Worm (Caenorhabditis elegans) whole organism, mixed stage, embryonic: ENCODE measurements around the gene sma-2.

Experiments used
- ceh-39 ChIP-seq: fragments of 150-350 bp; optimal IDR thresholded peaks from 2 replicates; lab custom pipeline; 2014; ENCODE audit warnings: missing biosample characterization, missing genetic modification characterization
- ces-1 ChIP-seq: fragments of 150-350 bp; optimal IDR thresholded peaks from 2 replicates; lab custom pipeline; 2014; ENCODE audit warnings: missing biosample characterization, missing genetic modification reagents, missing genetic modification characterization
- drap-1 ChIP-seq: fragments of 200-800 bp; sonication (Bioruptor generic); optimal IDR thresholded peaks from 3 replicates; lab custom pipeline; 2018; ENCODE audit warnings: mild to moderate bottlenecking, missing genetic modification characterization, missing compliant biosample characterization
- elt-1 ChIP-seq: sonication (generic microtip); optimal IDR thresholded peaks from 2 replicates; lab custom pipeline; 2017; ENCODE audit warnings: missing genetic modification characterization, mild to moderate bottlenecking, missing compliant biosample characterization, antibody characterized with exemption, moderate library complexity, borderline replicate concordance; ENCODE audit not compliant: insufficient read depth
- mep-1 ChIP-seq: fragments of 150-350 bp; optimal IDR thresholded peaks from 2 replicates; lab custom pipeline; 2017; ENCODE audit warnings: missing biosample characterization, missing genetic modification reagents, missing genetic modification characterization, inconsistent platforms
- nhr-28 ChIP-seq: fragments of 150-350 bp; optimal IDR thresholded peaks from 2 replicates; lab custom pipeline; 2014; ENCODE audit warnings: missing biosample characterization, missing genetic modification characterization
- unc-62 ChIP-seq: fragments of 150-350 bp; optimal IDR thresholded peaks from 2 replicates; lab custom pipeline; 2014; ENCODE audit warnings: missing biosample characterization, missing genetic modification reagents, missing genetic modification characterization
- ztf-11 ChIP-seq: fragments of 150-350 bp; optimal IDR thresholded peaks from 2 replicates; lab custom pipeline; 2014; ENCODE audit warnings: missing biosample characterization, missing genetic modification characterization

DNA sequence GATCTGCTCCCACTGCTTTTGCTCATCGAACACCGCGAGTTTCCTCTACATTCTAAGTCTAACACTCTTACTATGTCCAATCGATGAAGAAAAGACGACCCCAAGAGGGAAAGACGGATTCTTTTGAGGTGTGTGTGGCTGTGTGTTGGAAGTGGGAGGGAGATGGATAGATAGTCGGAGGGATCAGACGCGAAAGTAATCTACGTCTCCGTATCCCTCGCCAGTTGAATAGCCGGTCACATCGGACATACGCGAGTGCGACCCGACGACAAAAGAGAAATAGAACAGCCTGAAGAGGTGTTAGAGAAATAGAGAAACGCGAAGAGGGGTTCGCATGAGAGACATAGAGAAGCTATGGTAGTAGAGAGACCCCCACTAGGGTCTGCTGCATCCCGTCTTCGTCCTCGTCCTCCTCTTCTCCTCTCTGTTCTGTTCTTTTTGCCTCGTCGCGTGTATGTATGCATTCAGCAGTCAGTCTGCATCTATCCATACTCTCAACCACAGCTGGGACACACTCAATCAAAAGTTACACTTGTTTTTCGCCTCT, 46.2 kb downstream of the sma-2 start:
- peak; percentile 15 for TF ChIP-seq nhr-28 (tag; lab: Kevin White, UChicago)
- TF ChIP-seq unc-62 = peak; percentile 95
- peak; percentile 77 for TF ChIP-seq ztf-11 (tag; lab: Kevin White, UChicago)
- TF ChIP-seq ces-1 (GFP tag; lab: Kevin White, UChicago) = peak; percentile 86
- no peak for TF ChIP-seq elt-1 (tag; lab: Kevin White, UChicago)
- TF ChIP-seq drap-1 = peak; percentile 65
- peak; percentile 74 for TF ChIP-seq mep-1 (tag; lab: Kevin White, UChicago)
- peak; percentile 88 for TF ChIP-seq ceh-39 (tag; lab: Kevin White, UChicago)
